Worm (Caenorhabditis elegans) whole organism, late embryonic: Measurements from ENCODE around the gene Y51B9A.14.

Source experiments
- C08G9.2 ChIP-seq: sonication (generic microtip); optimal IDR thresholded peaks from 2 replicates; lab custom pipeline; 2016; ENCODE audit warnings: mild to moderate bottlenecking, missing genetic modification characterization, moderate library complexity, missing compliant biosample characterization
- K09A11.1 ChIP-seq: sonication (generic microtip); optimal IDR thresholded peaks from 2 replicates; lab custom pipeline; 2017; ENCODE audit warnings: antibody characterized with exemption, mild to moderate bottlenecking, missing genetic modification characterization, missing compliant biosample characterization; ENCODE audit not compliant: insufficient read depth
- T23F11.4 ChIP-seq: fragments of 200-800 bp; sonication (Bioruptor generic); optimal IDR thresholded peaks from 2 replicates; lab custom pipeline; 2018; ENCODE audit warnings: mild to moderate bottlenecking, missing genetic modification characterization, missing compliant biosample characterization
- Y22D7AL.16 ChIP-seq: sonication (generic microtip); optimal IDR thresholded peaks from 2 replicates; lab custom pipeline; 2016; ENCODE audit warnings: missing genetic modification characterization, missing compliant biosample characterization
- ahr-1 ChIP-seq: sonication (generic microtip); optimal IDR thresholded peaks from 2 replicates; lab custom pipeline; 2016; ENCODE audit warnings: missing genetic modification characterization, missing compliant biosample characterization
- ceh-14 ChIP-seq: sonication (generic microtip); optimal IDR thresholded peaks from 2 replicates; lab custom pipeline; 2016; ENCODE audit warnings: missing genotype, missing genetic modification characterization, missing compliant biosample characterization
- ceh-18 ChIP-seq: sonication (generic microtip); optimal IDR thresholded peaks from 2 replicates; lab custom pipeline; 2016; ENCODE audit warnings: missing genetic modification characterization, missing compliant biosample characterization
- ceh-2 ChIP-seq: sonication (generic microtip); optimal IDR thresholded peaks from 2 replicates; lab custom pipeline; 2016; ENCODE audit warnings: missing genotype, missing genetic modification characterization, missing compliant biosample characterization
- ceh-22 ChIP-seq: sonication (generic microtip); optimal IDR thresholded peaks from 2 replicates; lab custom pipeline; 2017; ENCODE audit warnings: missing biosample characterization, missing genetic modification characterization
- ceh-34 ChIP-seq: sonication (generic microtip); optimal IDR thresholded peaks from 2 replicates; lab custom pipeline; 2016; ENCODE audit warnings: mild to moderate bottlenecking, missing genetic modification characterization, missing compliant biosample characterization
- ceh-45 ChIP-seq: fragments of 200-800 bp; sonication (Bioruptor generic); IDR thresholded peaks from 2 replicates; pipeline ENCODE4 v1.3.6; 2022; ENCODE audit warnings: missing genetic modification reagents, missing genetic modification characterization, missing compliant biosample characterization
- ceh-48 ChIP-seq: sonication (generic microtip); optimal IDR thresholded peaks from 2 replicates; lab custom pipeline; 2016; ENCODE audit warnings: missing genetic modification characterization, inconsistent platforms, missing compliant biosample characterization
- che-1 ChIP-seq: sonication (generic microtip); optimal IDR thresholded peaks from 2 replicates; lab custom pipeline; 2016; ENCODE audit warnings: mild to moderate bottlenecking, missing genetic modification characterization, missing compliant biosample characterization
- dve-1 ChIP-seq: sonication (generic microtip); optimal IDR thresholded peaks from 2 replicates; lab custom pipeline; 2017; ENCODE audit warnings: antibody characterized with exemption, mild to moderate bottlenecking, missing genetic modification characterization, missing compliant biosample characterization
- elt-4 ChIP-seq: sonication (generic microtip); optimal IDR thresholded peaks from 2 replicates; lab custom pipeline; 2016; ENCODE audit warnings: missing genetic modification characterization, missing compliant biosample characterization
- ets-4 ChIP-seq: sonication (generic microtip); optimal IDR thresholded peaks from 2 replicates; lab custom pipeline; 2016; ENCODE audit warnings: missing genetic modification characterization, missing compliant biosample characterization
- eyg-1 ChIP-seq: sonication (generic microtip); optimal IDR thresholded peaks from 2 replicates; lab custom pipeline; 2016; ENCODE audit warnings: missing genotype, missing genetic modification characterization, missing compliant biosample characterization
- fax-1 ChIP-seq: sonication (generic microtip); optimal IDR thresholded peaks from 2 replicates; lab custom pipeline; 2016; ENCODE audit warnings: missing genotype, missing genetic modification characterization, missing compliant biosample characterization
- fkh-10 ChIP-seq: fragments of 150-350 bp; optimal IDR thresholded peaks from 2 replicates; lab custom pipeline; 2014; ENCODE audit warnings: missing biosample characterization, missing genetic modification reagents, missing genetic modification characterization
- fkh-6 ChIP-seq: sonication (generic microtip); optimal IDR thresholded peaks from 2 replicates; lab custom pipeline; 2016; ENCODE audit warnings: missing genetic modification characterization, missing compliant biosample characterization
- gmeb-2 ChIP-seq: sonication (generic microtip); optimal IDR thresholded peaks from 2 replicates; lab custom pipeline; 2016; ENCODE audit warnings: missing genetic modification characterization, inconsistent platforms, missing compliant biosample characterization
- hlh-13 ChIP-seq: fragments of 200-800 bp; sonication (Bioruptor generic); optimal IDR thresholded peaks from 2 replicates; lab custom pipeline; 2018; ENCODE audit warnings: mild to moderate bottlenecking, missing genetic modification characterization, missing compliant biosample characterization
- lin-11 ChIP-seq: fragments of 200-800 bp; sonication (Bioruptor generic); optimal IDR thresholded peaks from 2 replicates; lab custom pipeline; 2018; ENCODE audit warnings: mild to moderate bottlenecking, missing genetic modification characterization, missing compliant biosample characterization
- madf-2 ChIP-seq: sonication (generic microtip); optimal IDR thresholded peaks from 2 replicates; lab custom pipeline; 2017; ENCODE audit warnings: missing genetic modification characterization, missing compliant biosample characterization
- nhr-232 ChIP-seq: sonication (generic microtip); optimal IDR thresholded peaks from 2 replicates; lab custom pipeline; 2016; ENCODE audit warnings: missing genetic modification characterization, missing compliant biosample characterization
- odd-2 ChIP-seq: sonication (generic microtip); optimal IDR thresholded peaks from 2 replicates; lab custom pipeline; 2017; ENCODE audit warnings: antibody characterized with exemption, mild to moderate bottlenecking, missing genetic modification characterization, missing compliant biosample characterization
- pax-1 ChIP-seq: fragments of 150-350 bp; optimal IDR thresholded peaks from 2 replicates; lab custom pipeline; 2014; ENCODE audit warnings: missing biosample characterization, missing genetic modification characterization
- tbx-2 ChIP-seq: sonication (generic microtip); optimal IDR thresholded peaks from 2 replicates; lab custom pipeline; 2016; ENCODE audit warnings: missing genetic modification characterization, missing compliant biosample characterization
- tbx-7 ChIP-seq: sonication (generic microtip); optimal IDR thresholded peaks from 2 replicates; lab custom pipeline; 2016; ENCODE audit warnings: missing genotype, missing genetic modification characterization, missing compliant biosample characterization
- unc-3 ChIP-seq, 2 experiments: fragments of 200-800 bp in 1 of 2; sonication (Bioruptor generic) in 1 of 2; sonication (generic microtip) in 1 of 2; conservative IDR thresholded peaks in 1 of 2; optimal IDR thresholded peaks in 1 of 2; 2 replicates each; pipeline versions ENCODE4 v1.3.6 to Lab custom; 2016 to 2022; ENCODE audit warnings: missing compliant biosample characterization in 2 of 2, missing genetic modification characterization in 2 of 2, missing genetic modification reagents in 1 of 2
- unc-42 ChIP-seq: sonication (generic microtip); optimal IDR thresholded peaks from 2 replicates; lab custom pipeline; 2016; ENCODE audit warnings: missing genotype, missing genetic modification characterization, missing compliant biosample characterization
- unc-86 ChIP-seq: sonication (generic microtip); optimal IDR thresholded peaks from 2 replicates; lab custom pipeline; 2016; ENCODE audit warnings: missing genetic modification characterization, missing compliant biosample characterization
- ztf-16 ChIP-seq: sonication (generic microtip); optimal IDR thresholded peaks from 2 replicates; lab custom pipeline; 2017; ENCODE audit warnings: missing genetic modification characterization, missing compliant biosample characterization

Y51B9A.14 gene

ce11 chrII:9427644-9428043, 29.4 kb upstream of the Y51B9A.14 start, which contains the start of gene M176.5:
M176.5 (minus strand) TSS chrII:9427744.
- TF ChIP-seq Y22D7AL.16 (tag; lab: Kevin White, UChicago): no peak

DNA sequence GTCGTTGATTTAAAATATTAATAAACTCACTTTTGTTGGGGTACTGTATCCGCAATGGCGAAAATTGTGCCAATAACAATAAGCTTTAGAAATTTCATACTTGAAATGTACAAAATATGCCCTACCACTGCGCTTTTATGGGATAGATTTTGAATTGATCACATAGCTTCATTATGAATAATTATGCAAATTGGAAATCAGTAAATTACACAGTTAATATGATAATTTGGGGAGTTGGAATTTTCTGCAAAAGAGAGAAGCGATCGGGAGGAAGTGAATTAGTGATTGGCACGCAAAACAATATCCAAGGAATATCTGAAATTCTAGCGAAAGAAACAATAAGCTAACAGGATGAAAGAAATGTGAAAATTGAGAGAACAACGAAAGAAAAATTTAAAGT, 27.8 kb upstream of the Y51B9A.14 start, which contains the start of gene M176.10:
Gene M176.10, minus strand, starts transcription at position 101 of the 400 bp plus-strand sequence.
- TF ChIP-seq ceh-14 (tag; lab: Kevin White, UChicago) (no peak), ztf-16 (tag; lab: Kevin White, UChicago) (no peak), tbx-7 (tag; lab: Kevin White, UChicago) (no peak), dve-1 (tag; lab: Kevin White, UChicago) (no peak), ceh-48 (no peak), fkh-10 (GFP tag; lab: Kevin White, UChicago) (no peak), unc-86 (tag; lab: Kevin White, UChicago) (no peak), madf-2 (tag; lab: Kevin White, UChicago) (no peak), C08G9.2 (no peak), T23F11.4 (GFP tag; lab: Kevin White, UChicago) (no peak), nhr-232 (tag; lab: Kevin White, UChicago) (no peak), lin-11 (no peak), eyg-1 (tag; lab: Kevin White, UChicago) (no peak), tbx-2 (tag; lab: Kevin White, UChicago) (no peak), ceh-34 (tag; lab: Kevin White, UChicago) (no peak), ets-4 (tag; lab: Kevin White, UChicago) (no peak), che-1 (tag; lab: Kevin White, UChicago) (no peak), K09A11.1 (no peak), fkh-6 (tag; lab: Kevin White, UChicago) (no peak)

DNA sequence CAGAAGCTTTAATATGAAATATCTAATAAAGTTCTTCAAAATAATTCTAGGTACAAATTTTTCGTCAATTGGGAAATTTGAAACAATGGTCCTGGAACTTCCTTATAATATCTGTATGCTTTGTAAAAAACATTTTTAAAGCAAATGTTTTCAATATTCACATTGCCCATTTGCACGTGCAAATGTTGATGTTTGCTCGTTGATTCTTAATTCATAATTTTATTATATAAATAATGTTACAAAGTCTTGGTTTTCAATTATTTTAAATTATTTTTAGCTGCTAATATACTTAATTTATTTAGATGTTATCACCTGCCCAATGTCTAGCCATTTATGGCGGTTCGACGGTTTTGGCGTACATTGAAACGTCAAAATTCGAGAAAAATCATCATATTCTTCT, 23.7 kb upstream of the Y51B9A.14 start, which contains the start of gene M176.11:
Gene M176.11, plus strand, starts transcription at position 301 of the 400 bp plus-strand sequence.
- no peak for TF ChIP-seq odd-2 (tag; lab: Kevin White, UChicago)

DNA sequence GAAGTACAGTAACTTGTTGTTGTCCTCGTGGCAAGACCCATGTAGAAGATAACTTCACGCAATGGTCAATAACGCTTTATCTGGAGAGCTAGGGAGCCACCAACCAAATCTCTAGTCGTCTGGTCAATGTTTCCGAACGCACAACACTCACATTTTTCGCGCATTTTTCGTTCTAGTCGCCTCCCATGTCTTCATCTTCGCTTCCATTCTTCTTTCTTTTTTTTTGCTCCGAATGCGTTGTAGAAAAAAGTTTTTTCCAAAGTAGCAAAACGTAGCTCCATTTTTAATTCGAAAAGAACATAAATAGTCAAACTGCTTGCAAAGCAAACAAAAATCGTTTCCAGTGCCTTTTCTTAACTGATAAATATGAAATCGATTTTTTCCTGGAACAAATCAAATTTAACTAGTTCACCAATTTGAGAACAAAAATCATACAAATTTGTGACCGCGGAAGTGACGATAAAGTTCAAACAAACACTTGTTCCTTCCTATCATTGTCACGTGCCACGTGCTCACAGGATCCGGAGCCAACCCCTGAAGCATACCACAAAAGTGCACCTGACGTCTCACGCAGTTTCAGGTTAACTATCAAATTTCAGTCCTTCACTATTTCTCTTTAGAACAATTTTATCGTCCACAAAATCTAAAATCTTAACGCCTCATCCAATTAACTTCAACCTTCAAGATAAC, 20.7 kb upstream of the Y51B9A.14 start:
- TF ChIP-seq tbx-7 (tag; lab: Kevin White, UChicago) (no peak), unc-3 (GFP tag; conservative IDR thresholded peaks at IDR 0.05; lab: Robert Waterston, UW) (no peak), unc-3 (tag; optimal IDR thresholded peaks at IDR 0.05; lab: Kevin White, UChicago) (no peak), ahr-1 (tag; lab: Kevin White, UChicago) (no peak), fax-1 (tag; lab: Kevin White, UChicago) (no peak), elt-4 (tag; lab: Kevin White, UChicago) (no peak), madf-2 (tag; lab: Kevin White, UChicago) (no peak), hlh-13 (GFP tag; lab: Kevin White, UChicago) (no peak), gmeb-2 (tag; lab: Kevin White, UChicago) (no peak), ets-4 (tag; lab: Kevin White, UChicago) (no peak), unc-42 (tag; lab: Kevin White, UChicago) (no peak), dve-1 (tag; lab: Kevin White, UChicago) (no peak), pax-1 (tag; lab: Kevin White, UChicago) (no peak), tbx-2 (tag; lab: Kevin White, UChicago) (no peak), ceh-2 (tag; lab: Kevin White, UChicago) (no peak), T23F11.4 (GFP tag; lab: Kevin White, UChicago) (no peak), ztf-16 (tag; lab: Kevin White, UChicago) (no peak), ceh-18 (tag; lab: Kevin White, UChicago) (no peak), ceh-45 (GFP tag; lab: Robert Waterston, UW) (no peak), K09A11.1 (no peak), ceh-22 (tag; lab: Kevin White, UChicago) (no peak)
